Worm (Caenorhabditis elegans): ENCODE data around the gene F59B2.3.

The F59B2.3 gene

DNA sequence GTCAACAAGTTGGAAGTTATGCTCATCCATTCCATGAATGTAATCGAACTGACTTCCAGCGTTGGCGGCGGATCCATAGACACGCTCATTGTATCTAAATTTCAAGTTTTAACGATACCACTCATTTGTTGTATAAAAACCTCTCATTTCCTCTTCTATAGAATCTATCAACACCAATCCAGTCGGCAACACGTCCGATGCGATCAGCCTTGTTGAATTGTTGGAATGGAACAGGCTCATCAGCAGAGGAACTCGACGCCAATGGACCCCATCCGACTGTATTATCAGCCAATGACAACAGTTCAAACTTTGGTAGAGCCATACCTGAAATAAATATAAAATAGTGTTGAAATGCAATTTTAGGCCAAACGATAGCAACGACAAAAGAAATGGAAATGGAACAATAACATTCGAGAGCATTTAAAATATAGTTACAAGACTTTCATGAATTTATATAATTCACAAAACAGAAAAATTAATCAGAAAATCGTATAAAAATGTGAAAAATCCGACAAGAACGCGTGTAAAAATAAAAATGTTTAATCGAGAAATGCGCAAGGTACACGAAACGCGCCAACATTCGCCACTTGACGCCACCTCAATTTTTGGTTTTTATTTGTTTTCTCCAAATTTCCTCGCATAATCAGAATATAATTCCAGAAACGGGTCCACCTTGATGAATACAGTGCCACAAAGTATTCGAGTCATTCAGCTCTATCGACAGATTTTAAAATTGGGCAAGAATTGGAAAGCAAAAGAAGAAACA is 28.1 kb downstream of the F59B2.3 start, which contains the start of the genes eif-3.D and R08D7.4:
eif-3.D (minus strand) TSS at position 324 of the 766 bp plus-strand sequence.
R08D7.4 (plus strand) TSS at position 638 of the 766 bp plus-strand sequence.
- TF ChIP-seq skn-1 (tag; optimal IDR thresholded peaks at IDR 0.05) (peak; percentile 50), vab-15 (tag; optimal IDR thresholded peaks at IDR 0.05) (no peak), nhr-90 (tag; optimal IDR thresholded peaks at IDR 0.05; ENCODE audit: poor library complexity) (peak; percentile 57), lin-39 (tag; optimal IDR thresholded peaks at IDR 0.05) (peak; percentile 60), lin-14 (GFP tag; optimal IDR thresholded peaks at IDR 0.05) (peak; percentile 52), pag-3 (tag; optimal IDR thresholded peaks at IDR 0.05; ENCODE audit: borderline replicate concordance, insufficient read depth) (no peak), nhr-28 (tag; optimal IDR thresholded peaks at IDR 0.05) (no peak), nhr-85 (tag) (peak; percentile 74), dpl-1 (GFP tag; optimal IDR thresholded peaks at IDR 0.05) (peak; percentile 63 to 77 (median 76)), nhr-11 (tag; optimal IDR thresholded peaks at IDR 0.05) (no peak), lir-3 (tag; optimal IDR thresholded peaks at IDR 0.05; ENCODE audit: poor library complexity) (peak; percentile 47), nhr-71 (tag; optimal IDR thresholded peaks at IDR 0.05) (peak; percentile 77), ets-5 (GFP tag; IDR thresholded peaks at IDR 0.05) (no peak), egl-13 (tag; optimal IDR thresholded peaks at IDR 0.05) (no peak), swsn-7 (tag; optimal IDR thresholded peaks at IDR 0.05) (peak; percentile 75), ceh-63 (GFP tag; optimal IDR thresholded peaks at IDR 0.05) (no peak), hlh-4 (tag; optimal IDR thresholded peaks at IDR 0.05) (no peak), zag-1 (tag; optimal IDR thresholded peaks at IDR 0.05) (no peak), ztf-11 (tag; optimal IDR thresholded peaks at IDR 0.05) (peak in 1 of 2 experiments; percentile 46), mef-2 (tag; optimal IDR thresholded peaks at IDR 0.05) (no peak), nhr-77 (tag; optimal IDR thresholded peaks at IDR 0.05) (peak; percentile 17), rnt-1 (tag; optimal IDR thresholded peaks at IDR 0.05) (peak; percentile 88), nhr-84 (tag; optimal IDR thresholded peaks at IDR 0.05) (no peak), nhr-12 (tag; optimal IDR thresholded peaks at IDR 0.05) (no peak), pqm-1 (tag; optimal IDR thresholded peaks at IDR 0.05) (no peak), F16B12.6 (tag; optimal IDR thresholded peaks at IDR 0.05) (peak; percentile 54), dsc-1 (tag; optimal IDR thresholded peaks at IDR 0.05) (peak; percentile 60), nhr-19 (GFP tag; conservative IDR thresholded peaks at IDR 0.05) (peak; percentile 59), sptf-1 (tag; optimal IDR thresholded peaks at IDR 0.05) (no peak), irx-1 (tag; optimal IDR thresholded peaks at IDR 0.05) (peak; percentile 64), unc-130 (tag; optimal IDR thresholded peaks at IDR 0.05) (peak; percentile 61), elt-3 (tag; optimal IDR thresholded peaks at IDR 0.05) (peak in 2 of 6 experiments; percentile 20 to 29), snu-23 (GFP tag; optimal IDR thresholded peaks at IDR 0.05) (peak; percentile 77), ces-1 (GFP tag; optimal IDR thresholded peaks at IDR 0.05) (no peak), C04F5.9 (tag; optimal IDR thresholded peaks at IDR 0.05) (peak; percentile 70), nhr-47 (tag; optimal IDR thresholded peaks at IDR 0.05) (peak; percentile 74), tlp-1 (tag; optimal IDR thresholded peaks at IDR 0.05) (no peak), unc-86 (tag; optimal IDR thresholded peaks at IDR 0.05) (peak; percentile 55), lin-35 (GFP tag; optimal IDR thresholded peaks at IDR 0.05) (peak; percentile 71 to 81), efl-3 (GFP tag; optimal IDR thresholded peaks at IDR 0.05) (no peak), snpc-4 (tag; optimal IDR thresholded peaks at IDR 0.05) (peak; percentile 41), mdl-1 (tag; optimal IDR thresholded peaks at IDR 0.05) (peak in 1 of 2 experiments; percentile 56), ceh-90 (tag; optimal IDR thresholded peaks at IDR 0.05) (peak; percentile 39), lin-13 (GFP tag; optimal IDR thresholded peaks at IDR 0.05) (peak; percentile 57), unc-98 (GFP tag; IDR thresholded peaks at IDR 0.05) (no peak), tbx-2 (tag; optimal IDR thresholded peaks at IDR 0.05) (peak; percentile 55), ceh-88 (GFP tag; IDR thresholded peaks at IDR 0.05) (no peak), zip-4 (GFP tag; optimal IDR thresholded peaks at IDR 0.05) (peak; percentile 43), fkh-8 (tag; optimal IDR thresholded peaks at IDR 0.05) (no peak), ceh-82 (tag; optimal IDR thresholded peaks at IDR 0.05) (peak; percentile 43 to 59 (median 53)), fkh-4 (tag; optimal IDR thresholded peaks at IDR 0.05; ENCODE audit: borderline replicate concordance) (peak; percentile 5)
